Worm (Caenorhabditis elegans): ENCODE data around the gene C30G12.2.

DNA sequence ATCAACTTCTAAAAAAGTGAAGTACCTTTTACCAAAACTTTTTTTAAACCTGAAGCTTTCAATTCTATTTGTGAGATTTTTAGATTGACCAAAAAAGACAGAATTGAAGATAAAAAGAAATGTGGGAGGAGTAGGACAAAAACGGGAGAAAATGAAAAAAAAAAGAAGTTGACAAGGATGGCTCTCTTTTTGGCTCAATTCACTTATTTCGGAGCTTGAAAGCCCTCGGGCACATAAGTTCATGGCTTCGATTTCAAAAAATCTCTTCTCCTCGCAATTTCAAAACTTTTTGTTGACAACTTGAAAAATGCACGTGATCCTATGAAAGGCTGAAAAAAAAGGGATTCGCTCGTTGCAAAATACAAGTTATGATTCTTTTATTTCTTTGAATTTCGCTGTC is 36.0 kb downstream of the C30G12.2 start:
- TF ChIP-seq elt-2 (tag; optimal IDR thresholded peaks at IDR 0.05) (no peak), npax-4 (tag; optimal IDR thresholded peaks at IDR 0.05) (no peak), hlh-30 (tag; optimal IDR thresholded peaks at IDR 0.05; ENCODE audit: insufficient read depth) (no peak), K09A11.1 (tag; optimal IDR thresholded peaks at IDR 0.05; ENCODE audit: insufficient read depth) (no peak), unc-86 (tag; optimal IDR thresholded peaks at IDR 0.05) (no peak), pha-4 (tag; optimal IDR thresholded peaks at IDR 0.05) (no peak), ets-4 (tag; optimal IDR thresholded peaks at IDR 0.05) (no peak), hlh-8 (tag; optimal IDR thresholded peaks at IDR 0.05) (no peak), nhr-11 (tag; optimal IDR thresholded peaks at IDR 0.05) (no peak), C38D4.7 (GFP tag; optimal IDR thresholded peaks at IDR 0.05) (no peak), ceh-19 (GFP tag; optimal IDR thresholded peaks at IDR 0.05) (no peak), dve-1 (tag; optimal IDR thresholded peaks at IDR 0.05) (no peak), unc-55 (GFP tag; optimal IDR thresholded peaks at IDR 0.05) (no peak)

Measured in whole organism, late embryonic.